Worm (Caenorhabditis elegans) whole organism, early embryonic: ENCODE data around the gene W06A7.4.

Experiments used
- B0310.2 ChIP-seq: sonication (generic microtip); optimal IDR thresholded peaks from 2 replicates; lab custom pipeline; 2016; ENCODE audit warnings: mild to moderate bottlenecking, missing genetic modification characterization, missing compliant biosample characterization
- F13C5.2 ChIP-seq: sonication (generic microtip); optimal IDR thresholded peaks from 2 replicates; lab custom pipeline; 2017; ENCODE audit warnings: mild to moderate bottlenecking, missing genetic modification characterization, inconsistent platforms, missing compliant biosample characterization
- aly-1 ChIP-seq: sonication (generic microtip); optimal IDR thresholded peaks from 2 replicates; lab custom pipeline; 2016; ENCODE audit warnings: missing genetic modification characterization, missing compliant biosample characterization
- ama-1 ChIP-seq: fragments of 150-350 bp; optimal IDR thresholded peaks from 2 replicates; lab custom pipeline; 2014
- ceh-13 ChIP-seq: fragments of 200-800 bp; sonication (Bioruptor generic); optimal IDR thresholded peaks from 2 replicates; lab custom pipeline; 2018; ENCODE audit warnings: mild to moderate bottlenecking, missing genetic modification characterization, missing compliant biosample characterization
- ceh-36 ChIP-seq: sonication (generic microtip); optimal IDR thresholded peaks from 2 replicates; lab custom pipeline; 2016; ENCODE audit warnings: missing genetic modification characterization, inconsistent platforms, missing compliant biosample characterization
- ets-7 ChIP-seq: sonication (generic microtip); optimal IDR thresholded peaks from 2 replicates; lab custom pipeline; 2016; ENCODE audit warnings: missing genotype, missing genetic modification characterization, missing compliant biosample characterization
- flt-1 ChIP-seq: fragments of 200-800 bp; sonication (Bioruptor generic); IDR thresholded peaks from 2 replicates; pipeline ENCODE4 v1.3.6; 2022; ENCODE audit warnings: missing genetic modification characterization, missing compliant biosample characterization
- hmbx-1 ChIP-seq: sonication (generic microtip); optimal IDR thresholded peaks from 2 replicates; lab custom pipeline; 2016; ENCODE audit warnings: mild to moderate bottlenecking, missing genetic modification characterization, missing compliant biosample characterization
- hmg-4 ChIP-seq: fragments of 200-800 bp; sonication (Bioruptor generic); optimal IDR thresholded peaks from 2 replicates; lab custom pipeline; 2018; ENCODE audit warnings: mild to moderate bottlenecking, missing genetic modification characterization, missing compliant biosample characterization
- hnd-1 ChIP-seq: sonication (generic microtip); optimal IDR thresholded peaks from 2 replicates; lab custom pipeline; 2016; ENCODE audit warnings: missing genetic modification characterization, missing compliant biosample characterization
- pes-1 ChIP-seq: fragments of 200-800 bp; sonication (Bioruptor generic); IDR thresholded peaks from 2 replicates; pipeline ENCODE4 v1.3.6; 2022; ENCODE audit warnings: missing genetic modification reagents, missing genetic modification characterization, missing compliant biosample characterization
- scrt-1 ChIP-seq: fragments of 200-800 bp; sonication (Bioruptor generic); IDR thresholded peaks from 2 replicates; pipeline ENCODE4 v1.3.6; 2022; ENCODE audit warnings: missing genetic modification characterization, missing compliant biosample characterization
- sea-1 ChIP-seq: fragments of 200-800 bp; sonication (Bioruptor generic); conservative IDR thresholded peaks from 2 replicates; pipeline ENCODE4 v1.3.6; 2022; ENCODE audit warnings: missing genetic modification characterization, missing compliant biosample characterization
- tbx-11 ChIP-seq: fragments of 200-800 bp; sonication (Bioruptor generic); IDR thresholded peaks from 2 replicates; pipeline ENCODE4 v1.3.6; 2022; ENCODE audit warnings: missing genetic modification characterization, missing compliant biosample characterization
- tbx-37 ChIP-seq: fragments of 200-800 bp; sonication (Bioruptor generic); conservative IDR thresholded peaks from 2 replicates; pipeline ENCODE4 v1.3.6; 2022; ENCODE audit warnings: missing genetic modification reagents, missing genetic modification characterization, missing compliant biosample characterization
- tra-4 ChIP-seq: sonication (generic microtip); optimal IDR thresholded peaks from 2 replicates; lab custom pipeline; 2017; ENCODE audit warnings: missing genetic modification characterization, missing compliant biosample characterization

W06A7.4 gene

ce11 chrV:14790792-14791191, 33.4 kb upstream of the W06A7.4 start:
- no peak for TF ChIP-seq scrt-1
- no peak for TF ChIP-seq ceh-13 (GFP tag; lab: Kevin White, UChicago)
- TF ChIP-seq B0310.2 (tag; lab: Kevin White, UChicago): no peak
- no peak for TF ChIP-seq sea-1 (GFP tag; lab: Robert Waterston, UW)
- TF ChIP-seq ceh-36: no peak
- no peak for TF ChIP-seq tra-4 (tag; lab: Kevin White, UChicago)
- no peak for TF ChIP-seq hmbx-1 (tag; lab: Kevin White, UChicago)
- TF ChIP-seq F13C5.2 (tag; lab: Kevin White, UChicago): no peak
- no peak for TF ChIP-seq flt-1 (GFP tag; lab: Robert Waterston, UW)
- no peak for TF ChIP-seq ets-7 (tag; lab: Kevin White, UChicago)

- TF ChIP-seq ceh-36 (peak; percentile 26), ets-7 (tag; lab: Kevin White, UChicago) (no peak)
Measured at ce11 chrV:14791703-14792102, 32.5 kb upstream of the W06A7.4 start.

ce11 chrV:14792346-14792745, 31.9 kb upstream of the W06A7.4 start:
- no peak for TF ChIP-seq ets-7 (tag; lab: Kevin White, UChicago)
- no peak for TF ChIP-seq hnd-1 (tag; lab: Kevin White, UChicago)
- no peak for TF ChIP-seq pes-1 (GFP tag; lab: Robert Waterston, UW)
- no peak for TF ChIP-seq B0310.2 (tag; lab: Kevin White, UChicago)
- no peak for TF ChIP-seq tbx-37 (GFP tag; lab: Robert Waterston, UW)
- TF ChIP-seq tra-4 (tag; lab: Kevin White, UChicago): no peak
- TF ChIP-seq ama-1 (lab: Kevin White, UChicago): no peak
- no peak for TF ChIP-seq sea-1 (GFP tag; lab: Robert Waterston, UW)
- no peak for TF ChIP-seq flt-1 (GFP tag; lab: Robert Waterston, UW)

ce11 chrV:14793043-14793442, 31.2 kb upstream of the W06A7.4 start:
- TF ChIP-seq scrt-1 (no peak), F13C5.2 (tag; lab: Kevin White, UChicago) (no peak), ama-1 (lab: Kevin White, UChicago) (no peak), B0310.2 (tag; lab: Kevin White, UChicago) (no peak), hmbx-1 (tag; lab: Kevin White, UChicago) (no peak)

ce11 chrV:14797886-14798285, 26.3 kb upstream of the W06A7.4 start:
- TF ChIP-seq tbx-37 (GFP tag; lab: Robert Waterston, UW) (no peak), hnd-1 (tag; lab: Kevin White, UChicago) (no peak), F13C5.2 (tag; lab: Kevin White, UChicago) (no peak), ets-7 (tag; lab: Kevin White, UChicago) (no peak)

- no peak for TF ChIP-seq hmbx-1 (tag; lab: Kevin White, UChicago)
- TF ChIP-seq ama-1 (lab: Kevin White, UChicago): no peak
- TF ChIP-seq hmg-4 (GFP tag; lab: Kevin White, UChicago): no peak
- no peak for TF ChIP-seq pes-1 (GFP tag; lab: Robert Waterston, UW)
- TF ChIP-seq B0310.2 (tag; lab: Kevin White, UChicago): no peak
- TF ChIP-seq ceh-13 (GFP tag; lab: Kevin White, UChicago): no peak
- TF ChIP-seq flt-1 (GFP tag; lab: Robert Waterston, UW): no peak
- no peak for TF ChIP-seq ets-7 (tag; lab: Kevin White, UChicago)
Measured at ce11 chrV:14800402-14800801, 23.8 kb upstream of the W06A7.4 start.

- TF ChIP-seq hmbx-1 (tag; lab: Kevin White, UChicago) (no peak), pes-1 (GFP tag; lab: Robert Waterston, UW) (no peak), tbx-37 (GFP tag; lab: Robert Waterston, UW) (no peak), scrt-1 (no peak), ama-1 (lab: Kevin White, UChicago) (no peak), aly-1 (tag; lab: Kevin White, UChicago) (no peak), tra-4 (tag; lab: Kevin White, UChicago) (no peak), tbx-11 (GFP tag; lab: Robert Waterston, UW) (no peak)
Measured at ce11 chrV:14806204-14806737, 18.0 kb upstream of the W06A7.4 start.

- TF ChIP-seq ets-7 (tag; lab: Kevin White, UChicago) (no peak), ceh-13 (GFP tag; lab: Kevin White, UChicago) (no peak), hnd-1 (tag; lab: Kevin White, UChicago) (no peak), scrt-1 (no peak), ceh-36 (no peak), hmbx-1 (tag; lab: Kevin White, UChicago) (no peak), sea-1 (GFP tag; lab: Robert Waterston, UW) (no peak), pes-1 (GFP tag; lab: Robert Waterston, UW) (no peak), B0310.2 (tag; lab: Kevin White, UChicago) (no peak), tra-4 (tag; lab: Kevin White, UChicago) (no peak), aly-1 (tag; lab: Kevin White, UChicago) (no peak), flt-1 (GFP tag; lab: Robert Waterston, UW) (no peak), F13C5.2 (tag; lab: Kevin White, UChicago) (no peak)
Measured at ce11 chrV:14813566-14813965, 10.7 kb upstream of the W06A7.4 start.
